Worm (Caenorhabditis elegans) whole organism, L2 larva: Measurements from ENCODE around the gene oma-1.
A peak's percentile ranks its signal among the peaks of the same experiment; 100 is the strongest.

Source experiments
- C34F6.9 ChIP-seq: fragments of 150-350 bp; optimal IDR thresholded peaks from 2 replicates; lab custom pipeline; 2014; ENCODE audit warnings: missing biosample characterization, missing genetic modification characterization
- F13H6.1 ChIP-seq: sonication (generic microtip); optimal IDR thresholded peaks from 2 replicates; lab custom pipeline; 2016; ENCODE audit warnings: missing genetic modification characterization, missing compliant biosample characterization
- R02D3.7 ChIP-seq: fragments of 150-350 bp; optimal IDR thresholded peaks from 2 replicates; lab custom pipeline; 2014; ENCODE audit warnings: missing biosample characterization, missing genetic modification characterization
- Y55F3AM.14 ChIP-seq: fragments of 200-800 bp; sonication (Bioruptor generic); optimal IDR thresholded peaks from 2 replicates; lab custom pipeline; 2018; ENCODE audit warnings: mild to moderate bottlenecking, missing genetic modification characterization, missing compliant biosample characterization
- ZK546.5 ChIP-seq: sonication (generic microtip); optimal IDR thresholded peaks from 2 replicates; lab custom pipeline; 2017; ENCODE audit warnings: missing biosample characterization, missing genetic modification characterization
- aly-2 ChIP-seq: fragments of 150-350 bp; optimal IDR thresholded peaks from 2 replicates; lab custom pipeline; 2014; ENCODE audit warnings: missing biosample characterization, missing genetic modification characterization
- blmp-1 ChIP-seq: sonication (generic microtip); optimal IDR thresholded peaks from 2 replicates; lab custom pipeline; 2017; ENCODE audit warnings: missing genetic modification characterization, mild to moderate bottlenecking, missing compliant biosample characterization, antibody characterized with exemption, moderate library complexity; ENCODE audit not compliant: insufficient read depth
- crh-2 ChIP-seq: sonication (generic microtip); optimal IDR thresholded peaks from 2 replicates; lab custom pipeline; 2017; ENCODE audit warnings: missing biosample characterization, missing genetic modification characterization
- dmd-4 ChIP-seq: sonication (generic microtip); optimal IDR thresholded peaks from 2 replicates; lab custom pipeline; 2017; ENCODE audit warnings: missing biosample characterization, missing genetic modification characterization
- egl-27 ChIP-seq: sonication (generic microtip); optimal IDR thresholded peaks from 3 replicates; lab custom pipeline; 2017; ENCODE audit warnings: missing biosample characterization, missing genetic modification reagents, missing genetic modification characterization
- elt-1 ChIP-seq: fragments of 150-350 bp; optimal IDR thresholded peaks from 2 replicates; lab custom pipeline; 2014; ENCODE audit warnings: missing biosample characterization, missing genetic modification characterization
- fos-1 ChIP-seq: fragments of 150-350 bp; optimal IDR thresholded peaks from 2 replicates; lab custom pipeline; 2014; ENCODE audit warnings: missing biosample characterization, missing genetic modification characterization
- gmeb-1 ChIP-seq: fragments of 150-350 bp; optimal IDR thresholded peaks from 2 replicates; lab custom pipeline; 2014; ENCODE audit warnings: missing biosample characterization, missing genetic modification characterization
- lin-11 ChIP-seq: fragments of 150-350 bp; sonication (generic microtip); optimal IDR thresholded peaks from 2 replicates; lab custom pipeline; 2014; ENCODE audit warnings: missing biosample characterization, missing genetic modification characterization, inconsistent platforms, mixed read lengths
- lsy-2 ChIP-seq, 2 experiments: fragments of 150-350 bp in 1 of 2; sonication (generic microtip) in 1 of 2; optimal IDR thresholded peaks; 2 replicates each; lab custom pipeline; 2014 to 2017; ENCODE audit warnings: missing biosample characterization in 2 of 2, missing genetic modification characterization in 2 of 2
- mab-5 ChIP-seq: fragments of 150-350 bp; optimal IDR thresholded peaks from 2 replicates; lab custom pipeline; 2014; ENCODE audit warnings: missing biosample characterization, missing genetic modification characterization
- mbf-1 ChIP-seq: sonication (generic microtip); optimal IDR thresholded peaks from 2 replicates; lab custom pipeline; 2017; ENCODE audit warnings: missing biosample characterization, missing genetic modification characterization
- mdl-1 ChIP-seq, 2 experiments: fragments of 150-350 bp in 1 of 2; sonication (generic microtip) in 1 of 2; optimal IDR thresholded peaks; 2 replicates each; lab custom pipeline; 2017; ENCODE audit warnings: missing biosample characterization in 2 of 2, missing genetic modification characterization in 2 of 2
- nhr-11 ChIP-seq: fragments of 150-350 bp; optimal IDR thresholded peaks from 2 replicates; lab custom pipeline; 2014; ENCODE audit warnings: missing biosample characterization, missing genetic modification characterization
- nhr-12 ChIP-seq: fragments of 150-350 bp; optimal IDR thresholded peaks from 2 replicates; lab custom pipeline; 2014; ENCODE audit warnings: missing biosample characterization, missing genetic modification characterization
- nhr-129 ChIP-seq: fragments of 150-350 bp; optimal IDR thresholded peaks from 2 replicates; lab custom pipeline; 2014; ENCODE audit warnings: missing biosample characterization, missing genetic modification characterization
- nhr-23 ChIP-seq: fragments of 150-350 bp; optimal IDR thresholded peaks from 2 replicates; lab custom pipeline; 2014; ENCODE audit warnings: missing biosample characterization, missing genetic modification reagents, missing genetic modification characterization
- nhr-25 ChIP-seq: fragments of 150-350 bp; sonication (generic microtip); optimal IDR thresholded peaks from 3 replicates; lab custom pipeline; 2014; ENCODE audit warnings: missing biosample characterization, missing genetic modification characterization
- nhr-77 ChIP-seq: fragments of 150-350 bp; optimal IDR thresholded peaks from 2 replicates; lab custom pipeline; 2014; ENCODE audit warnings: missing biosample characterization, missing genetic modification characterization
- peb-1 ChIP-seq: fragments of 150-350 bp; optimal IDR thresholded peaks from 2 replicates; lab custom pipeline; 2014; ENCODE audit warnings: missing biosample characterization, missing genetic modification characterization
- skn-1 ChIP-seq: sonication (generic microtip); optimal IDR thresholded peaks from 2 replicates; lab custom pipeline; 2017; ENCODE audit warnings: missing biosample characterization, missing genetic modification characterization
- sma-3 ChIP-seq: sonication (generic microtip); optimal IDR thresholded peaks from 2 replicates; lab custom pipeline; 2016; ENCODE audit warnings: missing genetic modification reagents, missing genetic modification characterization, missing compliant biosample characterization
- snpc-4 ChIP-seq: fragments of 150-350 bp; optimal IDR thresholded peaks from 2 replicates; lab custom pipeline; 2014; ENCODE audit warnings: missing biosample characterization, missing genetic modification characterization
- unc-39 ChIP-seq: fragments of 150-350 bp; optimal IDR thresholded peaks from 2 replicates; lab custom pipeline; 2014; ENCODE audit warnings: missing biosample characterization, missing genetic modification characterization
- unc-55 ChIP-seq: fragments of 150-350 bp; sonication (generic microtip); optimal IDR thresholded peaks from 3 replicates; lab custom pipeline; 2014; ENCODE audit warnings: missing biosample characterization, missing genetic modification reagents, missing genetic modification characterization
- zag-1 ChIP-seq: fragments of 150-350 bp; optimal IDR thresholded peaks from 2 replicates; lab custom pipeline; 2014; ENCODE audit warnings: missing biosample characterization, missing genetic modification characterization
- ztf-1 ChIP-seq: fragments of 200-800 bp; sonication (Bioruptor generic); conservative IDR thresholded peaks from 2 replicates; pipeline ENCODE4 v1.3.6; 2022; ENCODE audit warnings: missing genetic modification characterization, missing compliant biosample characterization
- ztf-4 ChIP-seq: fragments of 150-350 bp; optimal IDR thresholded peaks from 2 replicates; lab custom pipeline; 2014; ENCODE audit warnings: missing biosample characterization, missing genetic modification characterization

The oma-1 gene

ce11 chrIV:8847918-8848317 lies 40.9 kb upstream of the oma-1 start, which contains the start of gene col-118:
Gene col-118, plus strand, starts transcription at chrIV:8848218.
- TF ChIP-seq Y55F3AM.14 (no peak), crh-2 (tag; lab: Kevin White, UChicago) (no peak), mbf-1 (tag; lab: Kevin White, UChicago) (no peak), R02D3.7 (tag; lab: Kevin White, UChicago) (no peak), mdl-1 (tag; optimal IDR thresholded peaks at IDR 0.05; lab: Kevin White, UChicago) (no peak), C34F6.9 (no peak), unc-55 (GFP tag; lab: Kevin White, UChicago) (no peak), nhr-77 (tag; lab: Kevin White, UChicago) (no peak), dmd-4 (tag; lab: Kevin White, UChicago) (no peak), gmeb-1 (tag; lab: Kevin White, UChicago) (no peak), F13H6.1 (tag; lab: Kevin White, UChicago) (no peak), ztf-4 (tag; lab: Kevin White, UChicago) (no peak), sma-3 (no peak), nhr-23 (tag; lab: Kevin White, UChicago) (no peak), nhr-25 (tag; lab: Kevin White, UChicago) (no peak), nhr-11 (tag; lab: Kevin White, UChicago) (no peak), nhr-129 (tag; lab: Kevin White, UChicago) (no peak)

ce11 chrIV:8848983-8849382 lies 39.8 kb upstream of the oma-1 start:
- TF ChIP-seq unc-55 (GFP tag; lab: Kevin White, UChicago) (no peak), C34F6.9 (no peak), snpc-4 (tag; lab: Kevin White, UChicago) (no peak), nhr-12 (tag; lab: Kevin White, UChicago) (no peak), dmd-4 (tag; lab: Kevin White, UChicago) (no peak), elt-1 (tag; lab: Kevin White, UChicago) (no peak)

- TF ChIP-seq F13H6.1 (tag; lab: Kevin White, UChicago) (peak; percentile 47), aly-2 (tag; lab: Kevin White, UChicago) (no peak)
- TF ChIP-seq, all 48 proteins: peak for 1
Measured at ce11 chrIV:8850807-8851206, 38.0 kb upstream of the oma-1 start.

- TF ChIP-seq mbf-1 (tag; lab: Kevin White, UChicago) (no peak), nhr-23 (tag; lab: Kevin White, UChicago) (no peak)
Measured at ce11 chrIV:8852194-8852593, 36.6 kb upstream of the oma-1 start, which contains the start of gene alp-1. Gene alp-1, plus strand, starts transcription at chrIV:8852494.

ce11 chrIV:8853301-8853700 lies 35.5 kb upstream of the oma-1 start:
- no peak for TF ChIP-seq mbf-1 (tag; lab: Kevin White, UChicago)
- TF ChIP-seq blmp-1 (tag; lab: Kevin White, UChicago): no peak
- no peak for TF ChIP-seq gmeb-1 (tag; lab: Kevin White, UChicago)
- no peak for TF ChIP-seq lin-11 (tag; lab: Kevin White, UChicago)
- TF ChIP-seq zag-1 (tag; lab: Kevin White, UChicago): no peak
- no peak for TF ChIP-seq sma-3
- no peak for TF ChIP-seq ztf-1 (GFP tag; lab: Robert Waterston, UW)
- TF ChIP-seq peb-1 (tag; lab: Kevin White, UChicago): no peak
- TF ChIP-seq skn-1 (tag; lab: Kevin White, UChicago): no peak
- no peak for TF ChIP-seq ZK546.5 (tag; lab: Kevin White, UChicago)
- TF ChIP-seq mab-5 (tag; lab: Kevin White, UChicago): no peak
- no peak for TF ChIP-seq unc-39
- no peak for TF ChIP-seq lsy-2 (tag; optimal IDR thresholded peaks at IDR 0.05; lab: Kevin White, UChicago)
- no peak for TF ChIP-seq mdl-1 (tag; optimal IDR thresholded peaks at IDR 0.05; lab: Kevin White, UChicago)
- no peak for TF ChIP-seq elt-1 (tag; lab: Kevin White, UChicago)
- TF ChIP-seq C34F6.9: no peak
- TF ChIP-seq unc-55 (GFP tag; lab: Kevin White, UChicago): no peak
- TF ChIP-seq nhr-11 (tag; lab: Kevin White, UChicago): no peak
- no peak for TF ChIP-seq fos-1 (tag; lab: Kevin White, UChicago)
- TF ChIP-seq egl-27 (tag; lab: Kevin White, UChicago): no peak
